Worm (Caenorhabditis elegans): ENCODE data around the gene R144.11.
"Not testable (repeated sequence)": the region's sequence is repeated elsewhere in the genome, so short reads cannot be mapped to it uniquely, and the experiment has no call there.

The R144.11 gene

ce11 chrIII:5008730-5009129, at the start of gene R144.11:
R144.11 (minus strand) TSS chrIII:5008830.
- no peak for TF ChIP-seq lin-39 (tag; optimal IDR thresholded peaks at IDR 0.05)
- TF ChIP-seq skn-1 (tag; optimal IDR thresholded peaks at IDR 0.05) = no peak
- TF ChIP-seq ceh-28 (tag; optimal IDR thresholded peaks at IDR 0.05) = no peak
- TF ChIP-seq unc-62 (GFP tag; optimal IDR thresholded peaks at IDR 0.05) = no peak
- no peak for TF ChIP-seq lsy-12 (tag; optimal IDR thresholded peaks at IDR 0.05)
- no peak for TF ChIP-seq nhr-67 (tag; optimal IDR thresholded peaks at IDR 0.05)
- TF ChIP-seq nhr-12 (tag; optimal IDR thresholded peaks at IDR 0.05) = no peak
- no peak for TF ChIP-seq tbx-2 (tag; optimal IDR thresholded peaks at IDR 0.05)
- no peak for TF ChIP-seq ceh-82 (tag; optimal IDR thresholded peaks at IDR 0.05)
- TF ChIP-seq hmg-11 (tag; optimal IDR thresholded peaks at IDR 0.05) = no peak
- TF ChIP-seq nhr-77 (tag; optimal IDR thresholded peaks at IDR 0.05) = no peak
- TF ChIP-seq zag-1 (tag; optimal IDR thresholded peaks at IDR 0.05) = no peak
- TF ChIP-seq egl-5 (tag; optimal IDR thresholded peaks at IDR 0.05) = no peak
- TF ChIP-seq nhr-23 (tag; optimal IDR thresholded peaks at IDR 0.05) = no peak
- no peak for TF ChIP-seq nhr-237 (tag; optimal IDR thresholded peaks at IDR 0.05)
- no peak for TF ChIP-seq lin-15B (tag; optimal IDR thresholded peaks at IDR 0.05)
- TF ChIP-seq nhr-28 (tag; optimal IDR thresholded peaks at IDR 0.05) = no peak
- no peak for TF ChIP-seq ceh-16 (tag; optimal IDR thresholded peaks at IDR 0.05)

DNA sequence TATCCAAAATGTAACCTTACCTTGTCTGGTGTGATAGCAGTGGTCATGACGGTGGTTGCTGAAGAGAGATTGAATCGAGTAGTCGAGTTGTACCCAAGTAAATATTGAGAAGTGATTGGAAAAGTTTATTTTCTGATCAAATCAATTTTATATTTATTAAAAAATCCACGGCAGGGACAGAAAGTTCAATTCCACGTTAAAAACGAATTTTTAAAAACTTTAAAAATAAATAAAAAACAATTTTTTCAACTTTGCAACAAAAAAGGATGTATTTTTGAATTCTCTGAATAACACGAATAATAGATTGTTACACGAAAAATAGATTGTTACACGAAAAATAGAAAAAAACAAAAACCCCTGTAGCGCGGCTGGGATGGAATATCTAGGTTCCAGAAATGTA, 47.1 kb upstream of the R144.11 start, which contains the start of gene C45G9.9:
C45G9.9 (minus strand) TSS at position 101 of the 400 bp plus-strand sequence.
- not testable (repeated sequence) for TF ChIP-seq elt-1 (tag; optimal IDR thresholded peaks at IDR 0.05); lin-39 (tag; optimal IDR thresholded peaks at IDR 0.05); sea-2 (GFP tag; optimal IDR thresholded peaks at IDR 0.05)

ce11 chrIII:5053541-5053940, 44.9 kb upstream of the R144.11 start, which contains the start of gene C45G9.8:
C45G9.8 (minus strand) TSS chrIII:5053641.
- no peak for TF ChIP-seq sea-2 (GFP tag; optimal IDR thresholded peaks at IDR 0.05)
- no peak for TF ChIP-seq skn-1 (tag; optimal IDR thresholded peaks at IDR 0.05)
- TF ChIP-seq tbx-2 (tag; optimal IDR thresholded peaks at IDR 0.05) = no peak

DNA sequence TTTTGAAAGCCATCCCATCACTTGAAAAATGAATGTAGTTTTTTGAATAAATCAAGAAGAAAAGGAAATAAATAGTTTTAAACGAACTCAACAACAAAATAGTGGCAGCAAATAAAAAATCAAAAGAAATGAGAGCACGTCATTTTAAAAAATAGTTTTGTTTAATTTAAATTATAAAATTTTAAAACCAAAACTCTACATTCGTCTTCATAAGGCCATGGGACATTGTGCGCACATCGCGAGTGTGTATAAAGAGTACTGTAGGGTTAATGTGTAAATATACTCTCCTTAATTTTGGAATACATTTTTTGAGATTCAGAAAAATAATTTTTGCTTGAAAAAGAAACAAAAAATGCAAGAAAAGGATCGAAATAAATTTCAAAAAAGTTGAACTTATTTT, 43.3 kb upstream of the R144.11 start, which contains the start of gene C45G9.15:
C45G9.15 (minus strand) TSS at position 101 of the 400 bp plus-strand sequence.
- TF ChIP-seq lin-15B (tag; optimal IDR thresholded peaks at IDR 0.05) (no peak), R02D3.7 (tag; optimal IDR thresholded peaks at IDR 0.05) (no peak), nhr-28 (tag; optimal IDR thresholded peaks at IDR 0.05) (no peak), ztf-11 (tag; optimal IDR thresholded peaks at IDR 0.05) (no peak), nhr-76 (tag; optimal IDR thresholded peaks at IDR 0.05) (no peak), pha-4 (tag; optimal IDR thresholded peaks at IDR 0.05) (no peak)

- TF ChIP-seq ama-1 (optimal IDR thresholded peaks at IDR 0.05) (no peak), ztf-4 (tag; optimal IDR thresholded peaks at IDR 0.05) (no peak), eor-1 (tag; optimal IDR thresholded peaks at IDR 0.05) (no peak)
Observed at ce11 chrIII:5047740-5048139, 39.1 kb upstream of the R144.11 start, which contains the start of gene C45G9.5. C45G9.5 (plus strand) TSS chrIII:5048117.

- TF ChIP-seq fos-1 (tag; optimal IDR thresholded peaks at IDR 0.05) (no peak), aly-2 (tag; optimal IDR thresholded peaks at IDR 0.05) (no peak), lin-39 (tag; optimal IDR thresholded peaks at IDR 0.05) (peak; percentile 23), nhr-76 (tag; optimal IDR thresholded peaks at IDR 0.05) (no peak), ceh-9 (tag; optimal IDR thresholded peaks at IDR 0.05) (no peak), egl-27 (tag; optimal IDR thresholded peaks at IDR 0.05) (no peak), nfya-1 (tag; optimal IDR thresholded peaks at IDR 0.05; ENCODE audit: insufficient read depth) (peak; percentile 20), sea-2 (GFP tag; optimal IDR thresholded peaks at IDR 0.05) (no peak), ztf-4 (tag; optimal IDR thresholded peaks at IDR 0.05) (no peak), skn-1 (tag; optimal IDR thresholded peaks at IDR 0.05) (no peak), daf-12 (tag; optimal IDR thresholded peaks at IDR 0.05) (no peak), nhr-43 (tag; optimal IDR thresholded peaks at IDR 0.05; ENCODE audit: poor library complexity, severe bottlenecking) (peak; percentile 9), fkh-2 (tag; optimal IDR thresholded peaks at IDR 0.05) (no peak), lin-15B (tag; optimal IDR thresholded peaks at IDR 0.05) (peak; percentile 70), nhr-23 (tag; optimal IDR thresholded peaks at IDR 0.05) (peak; percentile 27), nhr-11 (tag; optimal IDR thresholded peaks at IDR 0.05) (no peak), elt-1 (tag; optimal IDR thresholded peaks at IDR 0.05) (no peak), nhr-77 (tag; optimal IDR thresholded peaks at IDR 0.05) (no peak), ztf-11 (tag; optimal IDR thresholded peaks at IDR 0.05) (no peak), nhr-237 (tag; optimal IDR thresholded peaks at IDR 0.05) (no peak), fkh-10 (GFP tag; optimal IDR thresholded peaks at IDR 0.05) (peak; percentile 17), pha-4 (tag; optimal IDR thresholded peaks at IDR 0.05) (peak; percentile 32), snpc-4 (tag; optimal IDR thresholded peaks at IDR 0.05) (peak; percentile 80), unc-62 (GFP tag; optimal IDR thresholded peaks at IDR 0.05) (no peak), pqm-1 (tag; optimal IDR thresholded peaks at IDR 0.05) (peak; percentile 0), nhr-12 (tag; optimal IDR thresholded peaks at IDR 0.05) (no peak), nhr-25 (tag; optimal IDR thresholded peaks at IDR 0.05) (peak; percentile 95), hmg-11 (tag; optimal IDR thresholded peaks at IDR 0.05) (no peak), ceh-16 (tag; optimal IDR thresholded peaks at IDR 0.05) (no peak), jun-1 (tag; optimal IDR thresholded peaks at IDR 0.05) (peak; percentile 5), unc-39 (tag; optimal IDR thresholded peaks at IDR 0.05) (no peak)
Observed at ce11 chrIII:5047175-5047574, 38.5 kb upstream of the R144.11 start, which contains the start of gene txbp-3. txbp-3 (minus strand) TSS chrIII:5047459.
